Fruit fly (Drosophila melanogaster) whole organism, wandering third instar larva: ENCODE measurements around the gene CG6126.

Experiments used
- CG32264 ChIP-seq: fragments of 200-800 bp; sonication (Bioruptor generic); optimal IDR thresholded peaks from 2 replicates; lab custom pipeline; 2016; ENCODE audit warnings: missing biosample characterization, missing genetic modification characterization
- CrebA ChIP-seq: fragments of 200-800 bp; sonication (Bioruptor generic); optimal IDR thresholded peaks from 2 replicates; lab custom pipeline; 2016; ENCODE audit warnings: missing biosample characterization, mild to moderate bottlenecking, missing genetic modification characterization, borderline replicate concordance
- Dif ChIP-seq: fragments of 200-275, 200-300 bp; sonication (Bioruptor generic); optimal IDR thresholded peaks from 2 replicates; lab custom pipeline; 2018; ENCODE audit warnings: missing biosample characterization, missing genetic modification characterization; ENCODE audit not compliant: partially characterized antibody
- GATAd ChIP-seq: sonication (Bioruptor generic); optimal IDR thresholded peaks from 2 replicates; lab custom pipeline; 2016; ENCODE audit warnings: missing biosample characterization, missing genetic modification characterization
- Hnf4 ChIP-seq: fragments of 200-800 bp; sonication (Bioruptor generic); optimal IDR thresholded peaks from 2 replicates; lab custom pipeline; 2016; ENCODE audit warnings: missing biosample characterization, mild to moderate bottlenecking, missing genetic modification characterization
- Hr78 ChIP-seq: fragments of >200 bp; optimal IDR thresholded peaks from 2 replicates; lab custom pipeline; 2017; ENCODE audit warnings: missing biosample characterization, missing genetic modification characterization
- Hr83 ChIP-seq: fragments of 200-300 bp; sonication (Bioruptor generic); optimal IDR thresholded peaks from 2 replicates; lab custom pipeline; 2016; ENCODE audit warnings: missing biosample characterization, mild to moderate bottlenecking, missing genetic modification characterization, moderate library complexity; ENCODE audit not compliant: poor library complexity, severe bottlenecking
- Jra ChIP-seq: sonication (Bioruptor generic); optimal IDR thresholded peaks from 2 replicates; lab custom pipeline; 2016; ENCODE audit warnings: missing biosample characterization, missing genetic modification characterization
- Myc ChIP-seq: fragments of >200 bp; optimal IDR thresholded peaks from 2 replicates; lab custom pipeline; 2017
- N ChIP-seq: fragments of >200 bp; optimal IDR thresholded peaks from 2 replicates; lab custom pipeline; 2018; ENCODE audit warnings: missing biosample characterization, missing external identifiers, missing genetic modification characterization
- OdsH ChIP-seq: fragments of 200-800 bp; sonication (Bioruptor generic); optimal IDR thresholded peaks from 2 replicates; lab custom pipeline; 2016; ENCODE audit warnings: missing biosample characterization, mild to moderate bottlenecking, missing genetic modification characterization
- Rel ChIP-seq, 2 experiments: fragments of 200-800 bp; sonication (Bioruptor generic) in 1 of 2; optimal IDR thresholded peaks; 2 replicates in 1 of 2; 3 replicates in 1 of 2; lab custom pipeline; 2016 to 2019; ENCODE audit warnings: mild to moderate bottlenecking in 2 of 2, missing biosample characterization in 2 of 2, missing genetic modification characterization in 2 of 2, moderate library complexity in 1 of 2
- Sp1 ChIP-seq: fragments of 200-800 bp; sonication (Bioruptor generic); optimal IDR thresholded peaks from 3 replicates; lab custom pipeline; 2019; ENCODE audit warnings: missing biosample characterization, mild to moderate bottlenecking, missing genetic modification characterization, moderate library complexity
- Vsx2 ChIP-seq: fragments of 200-300, 225-300 bp; sonication (Bioruptor generic); optimal IDR thresholded peaks from 2 replicates; lab custom pipeline; 2018; ENCODE audit warnings: missing biosample characterization, missing genetic modification characterization; ENCODE audit not compliant: partially characterized antibody
- brk ChIP-seq: fragments of 200-800 bp; sonication (Bioruptor generic); optimal IDR thresholded peaks from 2 replicates; lab custom pipeline; 2016; ENCODE audit warnings: missing biosample characterization, mild to moderate bottlenecking, missing genetic modification characterization
- dl ChIP-seq, 2 experiments: fragments of 175-275, 200-275 bp in 1 of 2; fragments of 200-275 bp in 1 of 2; sonication (Bioruptor generic); optimal IDR thresholded peaks; lab custom pipeline; 2018; ENCODE audit warnings: mild to moderate bottlenecking in 2 of 2, missing biosample characterization in 2 of 2, missing genetic modification characterization in 2 of 2, moderate library complexity in 2 of 2; ENCODE audit not compliant: partially characterized antibody in 2 of 2, insufficient read depth in 1 of 2
- dmrt93B ChIP-seq: fragments of 200-800 bp; sonication (Bioruptor generic); optimal IDR thresholded peaks from 2 replicates; lab custom pipeline; 2018; ENCODE audit warnings: missing biosample characterization, mild to moderate bottlenecking, missing genetic modification characterization
- ey ChIP-seq: fragments of 200-800 bp; sonication (Bioruptor generic); optimal IDR thresholded peaks from 2 replicates; lab custom pipeline; 2016; ENCODE audit warnings: missing biosample characterization, missing genetic modification characterization
- fru ChIP-seq: fragments of 200-800 bp; sonication (Bioruptor generic); optimal IDR thresholded peaks from 3 replicates; lab custom pipeline; 2016; ENCODE audit warnings: missing biosample characterization, mild to moderate bottlenecking, missing genetic modification characterization
- h ChIP-seq: fragments of 200-800 bp; sonication (Bioruptor generic); optimal IDR thresholded peaks from 3 replicates; lab custom pipeline; 2016; ENCODE audit warnings: missing biosample characterization, mild to moderate bottlenecking, missing genetic modification characterization
- jim ChIP-seq: fragments of 175-275, 200-325 bp; sonication (Bioruptor generic); optimal IDR thresholded peaks from 2 replicates; lab custom pipeline; 2016; ENCODE audit warnings: missing biosample characterization, mild to moderate bottlenecking, missing genetic modification characterization
- lola ChIP-seq: fragments of >200 bp; optimal IDR thresholded peaks from 2 replicates; lab custom pipeline; 2017; ENCODE audit warnings: missing biosample characterization, missing genetic modification characterization
- pan ChIP-seq: fragments of >200 bp; optimal IDR thresholded peaks from 2 replicates; lab custom pipeline; 2017
- psq ChIP-seq: fragments of 200-800 bp; sonication (Bioruptor generic); optimal IDR thresholded peaks from 3 replicates; lab custom pipeline; 2017; ENCODE audit warnings: missing biosample characterization, mild to moderate bottlenecking, missing genetic modification characterization, moderate library complexity
- rgr ChIP-seq: fragments of 200-800 bp; sonication (Bioruptor generic); optimal IDR thresholded peaks from 3 replicates; lab custom pipeline; 2016; ENCODE audit warnings: missing biosample characterization, mild to moderate bottlenecking, missing genetic modification characterization
- sage ChIP-seq: fragments of 200-800 bp; sonication (Bioruptor generic); optimal IDR thresholded peaks from 2 replicates; lab custom pipeline; 2016; ENCODE audit warnings: missing biosample characterization, mild to moderate bottlenecking, missing genetic modification characterization
- sv ChIP-seq: fragments of 200-800 bp; sonication (Bioruptor generic); optimal IDR thresholded peaks from 3 replicates; lab custom pipeline; 2016; ENCODE audit warnings: missing biosample characterization, missing genetic modification characterization
- tai ChIP-seq: sonication (Bioruptor generic); optimal IDR thresholded peaks from 2 replicates; lab custom pipeline; 2016; ENCODE audit warnings: missing biosample characterization, missing genetic modification characterization
- usp ChIP-seq: fragments of >200 bp; optimal IDR thresholded peaks from 2 replicates; lab custom pipeline; 2017; ENCODE audit warnings: missing biosample characterization, missing genetic modification characterization
- woc ChIP-seq: sonication (Bioruptor generic); optimal IDR thresholded peaks from 2 replicates; lab custom pipeline; 2016; ENCODE audit warnings: missing biosample characterization, mild to moderate bottlenecking, missing genetic modification characterization

The CG6126 gene

dm6 chr3R:16203025-16203421 is at the start of gene CG6126, which contains the start of gene CG31287:
CG6126 (minus strand) TSS chr3R:16203083.
CG31287 (plus strand) TSS chr3R:16203371.
- TF ChIP-seq lola (GFP tag; lab: Kevin White, UChicago): no peak
- no peak for TF ChIP-seq CrebA
- TF ChIP-seq dl (GFP tag; optimal IDR thresholded peaks at IDR 0.05; lab: Kevin White, UChicago; ENCODE audit: insufficient read depth in 1 of 2, partially characterized antibody in 2 of 2): peak; percentile 35 to 64
- no peak for TF ChIP-seq GATAd (GFP tag; lab: Kevin White, UChicago)
- no peak for TF ChIP-seq sage
- TF ChIP-seq Dif (GFP tag; lab: Kevin White, UChicago): peak; percentile 82
- TF ChIP-seq woc (GFP tag; lab: Kevin White, UChicago): no peak
- TF ChIP-seq Hnf4 (GFP tag; lab: Kevin White, UChicago): no peak
- no peak for TF ChIP-seq Vsx2
- no peak for TF ChIP-seq ey
- TF ChIP-seq CG32264 (GFP tag; lab: Kevin White, UChicago): no peak
- no peak for TF ChIP-seq Hr83 (GFP tag; lab: Kevin White, UChicago)
- no peak for TF ChIP-seq Sp1
- no peak for TF ChIP-seq rgr (GFP tag; lab: Kevin White, UChicago)
- no peak for TF ChIP-seq sv

- peak; percentile 15 for TF ChIP-seq h (GFP tag; lab: Kevin White, UChicago)
- TF ChIP-seq fru: peak; percentile 18
- TF ChIP-seq GATAd (GFP tag; lab: Kevin White, UChicago): no peak
- TF ChIP-seq Hr83 (GFP tag; lab: Kevin White, UChicago): peak; percentile 3
- TF ChIP-seq Rel (GFP tag; optimal IDR thresholded peaks at IDR 0.05; lab: Kevin White, UChicago): no peak
- peak; percentile 97 for TF ChIP-seq Rel (tag; optimal IDR thresholded peaks at IDR 0.05; lab: Kevin White, UChicago)
- TF ChIP-seq brk (GFP tag; lab: Kevin White, UChicago): no peak
- peak; percentile 11 for TF ChIP-seq rgr (GFP tag; lab: Kevin White, UChicago)
- no peak for TF ChIP-seq sv
- TF ChIP-seq Dif (GFP tag; lab: Kevin White, UChicago): peak; percentile 59
- TF ChIP-seq psq (GFP tag; lab: Kevin White, UChicago): peak; percentile 8
- TF ChIP-seq dl (GFP tag; optimal IDR thresholded peaks at IDR 0.05; lab: Kevin White, UChicago; ENCODE audit: insufficient read depth in 1 of 2, partially characterized antibody in 2 of 2): peak in 1 of 2 experiments; percentile 19
Measured at dm6 chr3R:16251926-16252287, 49.0 kb upstream of the CG6126 start.

dm6 chr3R:16251270-16251925 is 48.5 kb upstream of the CG6126 start:
- TF ChIP-seq usp (GFP tag; lab: Kevin White, UChicago) (no peak), Hr83 (GFP tag; lab: Kevin White, UChicago) (no peak), OdsH (GFP tag; lab: Kevin White, UChicago) (no peak), Hr78 (GFP tag; lab: Kevin White, UChicago) (no peak), lola (GFP tag; lab: Kevin White, UChicago) (no peak), jim (GFP tag; lab: Kevin White, UChicago) (no peak), ey (no peak), Dif (GFP tag; lab: Kevin White, UChicago) (no peak), tai (GFP tag; lab: Kevin White, UChicago) (no peak), Jra (GFP tag; lab: Kevin White, UChicago) (no peak), pan (lab: Kevin White, UChicago) (no peak), Rel (GFP tag; optimal IDR thresholded peaks at IDR 0.05; lab: Kevin White, UChicago) (no peak), Rel (tag; optimal IDR thresholded peaks at IDR 0.05; lab: Kevin White, UChicago) (no peak), Sp1 (no peak), CG32264 (GFP tag; lab: Kevin White, UChicago) (no peak), N (no peak), Myc (lab: Kevin White, UChicago) (no peak), sv (no peak), dmrt93B (GFP tag; lab: Kevin White, UChicago) (no peak), GATAd (GFP tag; lab: Kevin White, UChicago) (no peak), Hnf4 (GFP tag; lab: Kevin White, UChicago) (no peak)
